Worm (Caenorhabditis elegans): ENCODE data around the gene nhr-199.

Gene nhr-199

DNA sequence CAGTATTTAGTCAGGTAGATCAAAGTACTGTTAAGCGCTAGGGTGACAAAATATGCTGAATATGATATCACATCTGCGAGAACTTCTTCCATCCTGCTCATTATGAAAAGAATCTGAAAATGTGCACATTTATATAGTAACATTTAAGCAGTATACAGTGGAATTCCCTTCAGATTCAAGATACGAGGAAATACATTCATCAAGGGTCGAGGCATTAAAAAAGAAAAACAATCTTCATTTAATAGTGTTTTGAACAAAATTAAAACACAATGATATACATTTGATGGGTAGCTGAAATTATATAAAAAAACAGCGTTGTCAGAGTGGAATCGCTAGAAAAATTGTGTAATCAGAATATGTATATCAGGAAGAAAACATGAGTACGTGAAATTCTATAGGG, 36.0 kb upstream of the nhr-199 start, which contains the start of gene str-27:
Gene str-27, minus strand, starts transcription at position 101 of the 400 bp plus-strand sequence.
- peak; percentile 61 for TF ChIP-seq aha-1 (tag)
- no peak for TF ChIP-seq daf-16 (GFP tag; optimal IDR thresholded peaks at IDR 0.05)
- no peak for TF ChIP-seq daf-16 (tag; optimal IDR thresholded peaks at IDR 0.05)

DNA sequence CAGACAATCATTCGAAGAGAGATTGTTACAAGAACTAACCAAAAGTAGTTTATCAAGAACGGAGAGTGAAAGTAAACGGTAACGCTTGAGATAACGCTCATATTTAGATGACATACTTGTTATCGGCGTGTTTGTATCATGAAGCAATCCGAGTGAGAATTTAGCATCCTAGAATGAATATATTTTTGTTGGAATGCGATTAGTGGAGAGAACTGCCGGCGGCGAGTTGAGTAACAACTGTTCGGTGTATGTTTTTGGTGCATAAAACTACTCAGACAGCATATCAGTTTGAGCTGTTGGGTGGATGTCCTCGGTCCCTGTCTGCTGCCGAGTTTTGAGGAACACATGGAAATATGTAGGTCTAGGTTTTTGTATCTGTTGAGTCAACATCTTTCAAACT, 33.9 kb upstream of the nhr-199 start, which contains the start of gene T23D5.3:
Gene T23D5.3, minus strand, starts transcription at position 101 of the 400 bp plus-strand sequence.
- TF ChIP-seq ZK546.5 (tag; optimal IDR thresholded peaks at IDR 0.05) (no peak), lsy-2 (tag; optimal IDR thresholded peaks at IDR 0.05) (no peak), daf-19 (GFP tag; conservative IDR thresholded peaks at IDR 0.05) (no peak), lin-39 (tag; optimal IDR thresholded peaks at IDR 0.05) (no peak), nhr-11 (tag; optimal IDR thresholded peaks at IDR 0.05) (no peak), set-16 (GFP tag; IDR thresholded peaks at IDR 0.05) (no peak), ceh-28 (tag; optimal IDR thresholded peaks at IDR 0.05) (no peak), fkh-10 (GFP tag; optimal IDR thresholded peaks at IDR 0.05) (no peak), nhr-48 (tag; optimal IDR thresholded peaks at IDR 0.05) (no peak), ceh-82 (tag; optimal IDR thresholded peaks at IDR 0.05) (no peak), Y105C5A.15 (GFP tag; IDR thresholded peaks at IDR 0.05) (no peak)

- TF ChIP-seq mdl-1 (tag; optimal IDR thresholded peaks at IDR 0.05) (no peak), ceh-32 (tag; optimal IDR thresholded peaks at IDR 0.05; ENCODE audit: poor library complexity) (no peak), F44E2.7 (GFP tag; IDR thresholded peaks at IDR 0.05) (no peak), egl-27 (tag; optimal IDR thresholded peaks at IDR 0.05) (no peak), set-16 (GFP tag; IDR thresholded peaks at IDR 0.05) (peak; percentile 64), aha-1 (tag) (peak; percentile 11)
Measured at ce11 chrV:15733020-15733419, 33.3 kb upstream of the nhr-199 start.

ce11 chrV:15732209-15732608, 32.5 kb upstream of the nhr-199 start, which contains the start of gene str-38:
str-38 (minus strand) TSS chrV:15732309.
- TF ChIP-seq ceh-62 (tag; optimal IDR thresholded peaks at IDR 0.05) (no peak), nhr-237 (tag; optimal IDR thresholded peaks at IDR 0.05) (no peak)

DNA sequence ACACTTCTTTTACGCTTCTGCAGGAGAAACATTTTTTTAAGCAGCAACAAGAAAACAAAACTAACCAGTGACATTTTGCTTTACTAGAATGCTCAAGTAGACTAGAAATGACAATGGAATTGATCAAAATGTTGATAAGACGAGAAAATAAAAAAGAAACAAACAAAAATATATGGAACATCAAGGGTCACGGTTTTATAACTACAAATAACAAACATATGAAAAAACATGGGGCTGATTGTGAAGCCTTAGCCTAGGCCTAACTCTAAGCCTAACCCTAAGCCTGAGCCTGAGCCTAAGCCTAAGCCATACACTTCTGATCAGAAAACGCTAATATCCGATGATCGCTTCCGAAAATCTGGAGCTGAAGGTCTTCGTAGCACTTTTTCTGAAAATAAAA, 30.8 kb upstream of the nhr-199 start, which contains the start of gene Y6E2A.10:
Gene Y6E2A.10, minus strand, starts transcription at position 101 of the 400 bp plus-strand sequence.
- TF ChIP-seq unc-130 (GFP tag; optimal IDR thresholded peaks at IDR 0.05): no peak
- TF ChIP-seq lin-13 (GFP tag; optimal IDR thresholded peaks at IDR 0.05): no peak
- no peak for TF ChIP-seq dve-1 (tag; optimal IDR thresholded peaks at IDR 0.05; ENCODE audit: insufficient read depth)
- no peak for TF ChIP-seq snpc-1.2 (GFP tag; IDR thresholded peaks at IDR 0.05)
- no peak for TF ChIP-seq zag-1 (tag; optimal IDR thresholded peaks at IDR 0.05)
- no peak for TF ChIP-seq dmd-8 (GFP tag; IDR thresholded peaks at IDR 0.05)
- no peak for TF ChIP-seq F26F4.8 (GFP tag; conservative IDR thresholded peaks at IDR 0.05)
- TF ChIP-seq spr-1 (tag; optimal IDR thresholded peaks at IDR 0.05): no peak
- no peak for TF ChIP-seq nhr-10 (tag; optimal IDR thresholded peaks at IDR 0.05)
- TF ChIP-seq T26A8.4 (GFP tag; IDR thresholded peaks at IDR 0.05): no peak
- TF ChIP-seq lir-3 (tag; optimal IDR thresholded peaks at IDR 0.05): no peak
- TF ChIP-seq dpl-1 (GFP tag; optimal IDR thresholded peaks at IDR 0.05): no peak
- TF ChIP-seq hmg-1.1 (GFP tag; IDR thresholded peaks at IDR 0.05): no peak
- no peak for TF ChIP-seq snpc-4 (tag; optimal IDR thresholded peaks at IDR 0.05)
- TF ChIP-seq ceh-20 (GFP tag; IDR thresholded peaks at IDR 0.05): no peak
- no peak for TF ChIP-seq ceh-32 (tag; optimal IDR thresholded peaks at IDR 0.05; ENCODE audit: poor library complexity)
- TF ChIP-seq nhr-111 (GFP tag; optimal IDR thresholded peaks at IDR 0.05): no peak
